Fruit fly (Drosophila melanogaster): ENCODE results near the gene SKIP.

DNA sequence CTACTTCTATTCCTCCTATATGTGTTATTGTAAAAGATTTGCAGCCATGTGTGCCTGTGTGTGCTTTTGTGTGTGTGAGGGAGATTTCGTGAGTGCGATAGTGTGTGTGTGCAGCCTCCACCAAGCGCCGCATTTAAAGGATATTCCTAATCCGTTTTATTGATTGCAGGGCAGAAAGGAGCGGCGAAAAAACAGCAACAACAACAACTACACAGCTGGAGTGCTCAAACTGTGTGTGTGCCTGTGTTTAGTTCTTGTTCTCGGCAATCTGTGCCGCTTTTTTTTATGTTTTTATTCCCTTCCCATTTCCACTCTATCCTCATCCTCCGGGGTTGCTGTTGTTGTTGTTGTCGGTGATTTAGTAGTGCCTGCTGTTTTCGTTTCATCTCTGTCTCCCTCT is 832 bp downstream of the SKIP start:
- no peak for TF ChIP-seq CG7101 (tag; optimal IDR thresholded peaks at IDR 0.05)
- TF ChIP-seq Clk (GFP tag; optimal IDR thresholded peaks at IDR 0.05) = no peak
- no peak for TF ChIP-seq cic (GFP tag; optimal IDR thresholded peaks at IDR 0.05)
- TF ChIP-seq cnc (optimal IDR thresholded peaks at IDR 0.05) = no peak
- no peak for TF ChIP-seq CG7045 (GFP tag; optimal IDR thresholded peaks at IDR 0.05)
- TF ChIP-seq toe (GFP tag; optimal IDR thresholded peaks at IDR 0.05) = no peak
- no peak for TF ChIP-seq CG33017 (tag; optimal IDR thresholded peaks at IDR 0.05)
- no peak for TF ChIP-seq CG5204 (GFP tag; optimal IDR thresholded peaks at IDR 0.05)
- no peak for TF ChIP-seq Hr96 (GFP tag; optimal IDR thresholded peaks at IDR 0.05)
